Worm (Caenorhabditis elegans) whole organism, L2 larva: ENCODE measurements around the gene C17H12.8.

ENCODE experiments used
- C34F6.9 ChIP-seq: fragments of 150-350 bp; optimal IDR thresholded peaks from 2 replicates; lab custom pipeline; 2014; ENCODE audit warnings: missing biosample characterization, missing genetic modification characterization
- F13H6.1 ChIP-seq: sonication (generic microtip); optimal IDR thresholded peaks from 2 replicates; lab custom pipeline; 2016; ENCODE audit warnings: missing genetic modification characterization, missing compliant biosample characterization
- Y55F3AM.14 ChIP-seq: fragments of 200-800 bp; sonication (Bioruptor generic); optimal IDR thresholded peaks from 2 replicates; lab custom pipeline; 2018; ENCODE audit warnings: mild to moderate bottlenecking, missing genetic modification characterization, missing compliant biosample characterization
- ZK546.5 ChIP-seq: sonication (generic microtip); optimal IDR thresholded peaks from 2 replicates; lab custom pipeline; 2017; ENCODE audit warnings: missing biosample characterization, missing genetic modification characterization
- alr-1 ChIP-seq: fragments of 150-350 bp; optimal IDR thresholded peaks from 2 replicates; lab custom pipeline; 2014; ENCODE audit warnings: missing biosample characterization, missing genetic modification characterization
- aly-2 ChIP-seq: fragments of 150-350 bp; optimal IDR thresholded peaks from 2 replicates; lab custom pipeline; 2014; ENCODE audit warnings: missing biosample characterization, missing genetic modification characterization
- ama-1 ChIP-seq: fragments of 150-350 bp; optimal IDR thresholded peaks from 2 replicates; lab custom pipeline; 2018; ENCODE audit warnings: inconsistent platforms
- blmp-1 ChIP-seq: sonication (generic microtip); optimal IDR thresholded peaks from 2 replicates; lab custom pipeline; 2017; ENCODE audit warnings: missing genetic modification characterization, mild to moderate bottlenecking, missing compliant biosample characterization, antibody characterized with exemption, moderate library complexity; ENCODE audit not compliant: insufficient read depth
- ceh-82 ChIP-seq: fragments of 150-350 bp; optimal IDR thresholded peaks from 2 replicates; lab custom pipeline; 2014; ENCODE audit warnings: missing biosample characterization, missing genetic modification characterization
- crh-2 ChIP-seq: sonication (generic microtip); optimal IDR thresholded peaks from 2 replicates; lab custom pipeline; 2017; ENCODE audit warnings: missing biosample characterization, missing genetic modification characterization
- egl-27 ChIP-seq: sonication (generic microtip); optimal IDR thresholded peaks from 3 replicates; lab custom pipeline; 2017; ENCODE audit warnings: missing biosample characterization, missing genetic modification reagents, missing genetic modification characterization
- elt-1 ChIP-seq: fragments of 150-350 bp; optimal IDR thresholded peaks from 2 replicates; lab custom pipeline; 2014; ENCODE audit warnings: missing biosample characterization, missing genetic modification characterization
- elt-3 ChIP-seq: sonication (generic microtip); optimal IDR thresholded peaks from 2 replicates; lab custom pipeline; 2017; ENCODE audit warnings: missing biosample characterization, missing genetic modification characterization
- fos-1 ChIP-seq: fragments of 150-350 bp; optimal IDR thresholded peaks from 2 replicates; lab custom pipeline; 2014; ENCODE audit warnings: missing biosample characterization, missing genetic modification characterization
- lin-11 ChIP-seq: fragments of 150-350 bp; sonication (generic microtip); optimal IDR thresholded peaks from 2 replicates; lab custom pipeline; 2014; ENCODE audit warnings: missing biosample characterization, missing genetic modification characterization, inconsistent platforms, mixed read lengths
- lin-13 ChIP-seq: fragments of 150-350 bp; optimal IDR thresholded peaks from 2 replicates; lab custom pipeline; 2014; ENCODE audit warnings: missing biosample characterization, missing genetic modification reagents, missing genetic modification characterization
- lin-39 ChIP-seq: fragments of 150-350 bp; optimal IDR thresholded peaks from 2 replicates; lab custom pipeline; 2014; ENCODE audit warnings: missing biosample characterization, missing genetic modification reagents, missing genetic modification characterization
- lsy-2 ChIP-seq, 2 experiments: fragments of 150-350 bp in 1 of 2; sonication (generic microtip) in 1 of 2; optimal IDR thresholded peaks; 2 replicates each; lab custom pipeline; 2014 to 2017; ENCODE audit warnings: missing biosample characterization in 2 of 2, missing genetic modification characterization in 2 of 2
- mab-5 ChIP-seq: fragments of 150-350 bp; optimal IDR thresholded peaks from 2 replicates; lab custom pipeline; 2014; ENCODE audit warnings: missing biosample characterization, missing genetic modification characterization
- mdl-1 ChIP-seq, 2 experiments: fragments of 150-350 bp in 1 of 2; sonication (generic microtip) in 1 of 2; optimal IDR thresholded peaks; 2 replicates each; lab custom pipeline; 2017; ENCODE audit warnings: missing biosample characterization in 2 of 2, missing genetic modification characterization in 2 of 2
- nhr-10 ChIP-seq: sonication (generic microtip); optimal IDR thresholded peaks from 2 replicates; lab custom pipeline; 2017; ENCODE audit warnings: missing biosample characterization, missing genetic modification characterization
- nhr-11 ChIP-seq: fragments of 150-350 bp; optimal IDR thresholded peaks from 2 replicates; lab custom pipeline; 2014; ENCODE audit warnings: missing biosample characterization, missing genetic modification characterization
- nhr-129 ChIP-seq: fragments of 150-350 bp; optimal IDR thresholded peaks from 2 replicates; lab custom pipeline; 2014; ENCODE audit warnings: missing biosample characterization, missing genetic modification characterization
- nhr-21 ChIP-seq: fragments of 150-350 bp; optimal IDR thresholded peaks from 2 replicates; lab custom pipeline; 2014; ENCODE audit warnings: missing biosample characterization, missing genetic modification characterization
- nhr-23 ChIP-seq: fragments of 150-350 bp; optimal IDR thresholded peaks from 2 replicates; lab custom pipeline; 2014; ENCODE audit warnings: missing biosample characterization, missing genetic modification reagents, missing genetic modification characterization
- nhr-237 ChIP-seq: fragments of 150-350 bp; optimal IDR thresholded peaks from 2 replicates; lab custom pipeline; 2014; ENCODE audit warnings: missing biosample characterization, missing genetic modification characterization
- nhr-25 ChIP-seq: fragments of 150-350 bp; sonication (generic microtip); optimal IDR thresholded peaks from 3 replicates; lab custom pipeline; 2014; ENCODE audit warnings: missing biosample characterization, missing genetic modification characterization
- nhr-6 ChIP-seq: fragments of 150-350 bp; optimal IDR thresholded peaks from 2 replicates; lab custom pipeline; 2014; ENCODE audit warnings: missing biosample characterization, missing genetic modification characterization
- nhr-77 ChIP-seq: fragments of 150-350 bp; optimal IDR thresholded peaks from 2 replicates; lab custom pipeline; 2014; ENCODE audit warnings: missing biosample characterization, missing genetic modification characterization
- sem-4 ChIP-seq: fragments of 150-350 bp; optimal IDR thresholded peaks from 2 replicates; lab custom pipeline; 2014; ENCODE audit warnings: missing biosample characterization, missing genetic modification reagents, missing genetic modification characterization
- skn-1 ChIP-seq: sonication (generic microtip); optimal IDR thresholded peaks from 2 replicates; lab custom pipeline; 2017; ENCODE audit warnings: missing biosample characterization, missing genetic modification characterization
- sma-3 ChIP-seq: sonication (generic microtip); optimal IDR thresholded peaks from 2 replicates; lab custom pipeline; 2016; ENCODE audit warnings: missing genetic modification reagents, missing genetic modification characterization, missing compliant biosample characterization
- sma-9 ChIP-seq, 2 experiments: fragments of 150-350 bp in 1 of 2; sonication (generic microtip) in 1 of 2; optimal IDR thresholded peaks; 2 replicates each; lab custom pipeline; 2014 to 2016; ENCODE audit warnings: missing genetic modification characterization in 2 of 2, mild to moderate bottlenecking in 1 of 2, missing biosample characterization in 1 of 2, missing compliant biosample characterization in 1 of 2, missing genetic modification reagents in 1 of 2, moderate library complexity in 1 of 2
- unc-55 ChIP-seq: fragments of 150-350 bp; sonication (generic microtip); optimal IDR thresholded peaks from 3 replicates; lab custom pipeline; 2014; ENCODE audit warnings: missing biosample characterization, missing genetic modification reagents, missing genetic modification characterization
- unc-62 ChIP-seq: fragments of 150-350 bp; optimal IDR thresholded peaks from 2 replicates; lab custom pipeline; 2014; ENCODE audit warnings: missing biosample characterization, missing genetic modification reagents, missing genetic modification characterization
- zag-1 ChIP-seq: fragments of 150-350 bp; optimal IDR thresholded peaks from 2 replicates; lab custom pipeline; 2014; ENCODE audit warnings: missing biosample characterization, missing genetic modification characterization
- ztf-4 ChIP-seq: fragments of 150-350 bp; optimal IDR thresholded peaks from 2 replicates; lab custom pipeline; 2014; ENCODE audit warnings: missing biosample characterization, missing genetic modification characterization

Gene C17H12.8

ce11 chrIV:6829902-6830301, 11.4 kb downstream of the C17H12.8 start, which contains the start of gene H20E11.1:
Gene H20E11.1 (plus strand): TSS chrIV:6830145.
- TF ChIP-seq egl-27 (tag; lab: Kevin White, UChicago) (no peak), fos-1 (tag; lab: Kevin White, UChicago) (peak; percentile 94)

ce11 chrIV:6832194-6832593, 13.7 kb downstream of the C17H12.8 start:
- TF ChIP-seq elt-1 (tag; lab: Kevin White, UChicago): no peak
- no peak for TF ChIP-seq lin-11
- TF ChIP-seq zag-1 (tag; lab: Kevin White, UChicago): no peak
- no peak for TF ChIP-seq nhr-237 (tag; lab: Kevin White, UChicago)
- TF ChIP-seq ZK546.5 (tag; lab: Kevin White, UChicago): no peak
- TF ChIP-seq alr-1 (tag; lab: Kevin White, UChicago): no peak
- TF ChIP-seq elt-3 (tag; lab: Kevin White, UChicago): no peak
- no peak for TF ChIP-seq nhr-77 (tag; lab: Kevin White, UChicago)
- TF ChIP-seq ceh-82 (tag; lab: Kevin White, UChicago): no peak
- no peak for TF ChIP-seq nhr-10 (tag; lab: Kevin White, UChicago)
- TF ChIP-seq blmp-1 (tag; lab: Kevin White, UChicago): no peak
- no peak for TF ChIP-seq skn-1 (tag; lab: Kevin White, UChicago)
- TF ChIP-seq ama-1 (lab: Kevin White, UChicago): no peak
- TF ChIP-seq aly-2: no peak
- TF ChIP-seq mab-5: no peak
- TF ChIP-seq nhr-11: no peak
- no peak for TF ChIP-seq nhr-21 (tag; lab: Kevin White, UChicago)
- TF ChIP-seq lin-39 (tag; lab: Kevin White, UChicago): no peak
- no peak for TF ChIP-seq lsy-2 (tag; optimal IDR thresholded peaks at IDR 0.05; lab: Kevin White, UChicago)

ce11 chrIV:6833617-6834016, 15.1 kb downstream of the C17H12.8 start:
- TF ChIP-seq mab-5 (peak; percentile 84), nhr-129 (tag; lab: Kevin White, UChicago) (no peak), sem-4 (tag; lab: Kevin White, UChicago) (peak; percentile 25)

ce11 chrIV:6834705-6835104, 16.2 kb downstream of the C17H12.8 start:
- TF ChIP-seq unc-55 (peak; percentile 21), ceh-82 (tag; lab: Kevin White, UChicago) (no peak), sma-9 (GFP tag; optimal IDR thresholded peaks at IDR 0.05; lab: Kevin White, UChicago) (peak; percentile 42), sma-9 (tag; optimal IDR thresholded peaks at IDR 0.05; lab: Kevin White, UChicago) (no peak), C34F6.9 (tag; lab: Kevin White, UChicago) (peak; percentile 34), nhr-23 (no peak), sem-4 (tag; lab: Kevin White, UChicago) (no peak), crh-2 (no peak), lsy-2 (tag; optimal IDR thresholded peaks at IDR 0.05; lab: Kevin White, UChicago) (peak in 1 of 2 experiments; percentile 4), nhr-237 (tag; lab: Kevin White, UChicago) (no peak)

ce11 chrIV:6836769-6837168, 18.3 kb downstream of the C17H12.8 start:
- TF ChIP-seq fos-1 (tag; lab: Kevin White, UChicago) (no peak), crh-2 (peak; percentile 5), sem-4 (tag; lab: Kevin White, UChicago) (peak; percentile 57), lsy-2 (tag; optimal IDR thresholded peaks at IDR 0.05; lab: Kevin White, UChicago) (peak in 1 of 2 experiments; percentile 38)

- peak; percentile 65 for TF ChIP-seq ceh-82 (tag; lab: Kevin White, UChicago)
- TF ChIP-seq skn-1 (tag; lab: Kevin White, UChicago): peak; percentile 23
- peak; percentile 79 for TF ChIP-seq nhr-6 (tag; lab: Kevin White, UChicago)
- TF ChIP-seq nhr-10 (tag; lab: Kevin White, UChicago): peak; percentile 51
- TF ChIP-seq sma-3 (GFP tag; lab: Kevin White, UChicago): peak; percentile 61
- TF ChIP-seq lin-11: no peak
- peak; percentile 94 for TF ChIP-seq unc-55
- peak; percentile 92 for TF ChIP-seq zag-1 (tag; lab: Kevin White, UChicago)
- peak; percentile 82 for TF ChIP-seq Y55F3AM.14 (GFP tag; lab: Kevin White, UChicago)
- peak; percentile 53 for TF ChIP-seq unc-62 (GFP tag; lab: Kevin White, UChicago)
- TF ChIP-seq F13H6.1: peak; percentile 95
- peak; percentile 89 for TF ChIP-seq fos-1 (tag; lab: Kevin White, UChicago)
- TF ChIP-seq mab-5: peak; percentile 79
- TF ChIP-seq sem-4 (tag; lab: Kevin White, UChicago): peak; percentile 68
- TF ChIP-seq crh-2: peak; percentile 88
- peak; percentile 15 for TF ChIP-seq ZK546.5 (tag; lab: Kevin White, UChicago)
- peak; percentile 81 for TF ChIP-seq egl-27 (tag; lab: Kevin White, UChicago)
- no peak for TF ChIP-seq alr-1 (tag; lab: Kevin White, UChicago)
- TF ChIP-seq nhr-21 (tag; lab: Kevin White, UChicago): no peak
- no peak for TF ChIP-seq ama-1 (lab: Kevin White, UChicago)
- TF ChIP-seq nhr-129 (tag; lab: Kevin White, UChicago): peak; percentile 77
- TF ChIP-seq elt-1 (tag; lab: Kevin White, UChicago): no peak
- TF ChIP-seq lin-13 (GFP tag; lab: Kevin White, UChicago): peak; percentile 72
- peak; percentile 49 to 86 for TF ChIP-seq lsy-2 (tag; optimal IDR thresholded peaks at IDR 0.05; lab: Kevin White, UChicago)
- TF ChIP-seq ztf-4 (tag; lab: Kevin White, UChicago): peak; percentile 55
- peak; percentile 96 for TF ChIP-seq C34F6.9 (tag; lab: Kevin White, UChicago)
- TF ChIP-seq nhr-25 (tag; lab: Kevin White, UChicago): no peak
- TF ChIP-seq mdl-1 (tag; optimal IDR thresholded peaks at IDR 0.05; lab: Kevin White, UChicago): peak; percentile 62 to 81
- peak; percentile 41 for TF ChIP-seq blmp-1 (tag; lab: Kevin White, UChicago)
- TF ChIP-seq sma-9 (GFP tag; optimal IDR thresholded peaks at IDR 0.05; lab: Kevin White, UChicago): peak; percentile 98
- no peak for TF ChIP-seq sma-9 (tag; optimal IDR thresholded peaks at IDR 0.05; lab: Kevin White, UChicago)
These were observed 20.6 kb downstream of the C17H12.8 start for ce11 chrIV:6839091-6839522.
